Worm (Caenorhabditis elegans): ENCODE measurements around the gene C24H12.8.

- TF ChIP-seq lsy-2 (tag; optimal IDR thresholded peaks at IDR 0.05) (peak; percentile 75 to 84), skn-1 (tag; optimal IDR thresholded peaks at IDR 0.05) (no peak), mab-5 (tag; optimal IDR thresholded peaks at IDR 0.05) (no peak)
These were observed 33.4 kb upstream of the C24H12.8 start for ce11 chrII:456371-456770.

All from whole organism, L2 larva.